Fruit fly (Drosophila melanogaster): ENCODE results near the gene alpha-Est2.

alpha-Est2 gene

DNA sequence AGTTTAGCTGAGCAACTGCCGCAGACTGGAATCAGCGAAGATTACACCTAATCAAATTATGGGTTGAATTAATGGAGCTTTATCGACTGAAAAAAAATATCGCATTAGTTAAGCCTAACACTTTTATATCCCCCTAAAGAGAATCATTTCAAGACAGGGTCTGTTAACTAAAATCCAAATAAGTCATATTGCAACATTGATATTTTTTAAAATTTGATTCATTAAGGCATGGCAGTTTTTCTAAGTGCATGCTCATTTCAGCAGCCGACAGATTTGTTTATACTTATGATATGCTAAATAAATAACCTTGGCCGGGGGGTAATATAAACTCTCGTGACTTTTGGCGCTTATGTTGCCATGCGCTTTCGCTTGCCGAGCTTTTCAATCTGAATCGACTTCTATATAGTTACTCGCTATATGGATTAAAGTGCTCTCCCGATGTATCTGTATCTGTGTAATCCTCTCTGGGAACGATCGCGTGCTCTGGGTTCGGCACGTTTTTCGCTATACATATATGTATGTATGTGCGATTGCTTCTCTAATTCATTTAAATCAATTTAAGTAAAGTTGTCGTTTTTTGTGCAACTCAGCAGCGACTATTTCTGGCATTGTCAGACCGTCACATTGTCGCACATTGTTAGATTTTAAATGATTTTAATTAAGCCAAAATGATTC, 35.2 kb upstream of the alpha-Est2 start (continued):
- peak; percentile 86 for TF ChIP-seq eyg (GFP tag; optimal IDR thresholded peaks at IDR 0.05)
- peak; percentile 88 for TF ChIP-seq ftz-f1 (GFP tag; optimal IDR thresholded peaks at IDR 0.05)
- no peak for TF ChIP-seq Optix (GFP tag; IDR thresholded peaks at IDR 0.05)
- no peak for TF ChIP-seq nerfin-2 (GFP tag; IDR thresholded peaks at IDR 0.05; ENCODE audit: partially characterized antibody)
- peak; percentile 88 for TF ChIP-seq CG11247 (GFP tag; IDR thresholded peaks at IDR 0.05)
- TF ChIP-seq vnd (GFP tag; IDR thresholded peaks at IDR 0.05; ENCODE audit: partially characterized antibody), result no peak
- TF ChIP-seq NC2β (GFP tag; optimal IDR thresholded peaks at IDR 0.05), result peak; percentile 34
- peak; percentile 64; the same call in 1 of the 3 replicates for TF ChIP-seq CG3726 (GFP tag; IDR thresholded peaks at IDR 0.05)
- peak; percentile 65 for TF ChIP-seq CG10274 (GFP tag; optimal IDR thresholded peaks at IDR 0.05)
- peak; percentile 89 for TF ChIP-seq CG7839 (tag; optimal IDR thresholded peaks at IDR 0.05)
- peak; percentile 67 for TF ChIP-seq Camta (GFP tag; optimal IDR thresholded peaks at IDR 0.05)
- TF ChIP-seq CG31365 (tag; optimal IDR thresholded peaks at IDR 0.05), result peak; percentile 40
- peak; percentile 90 for TF ChIP-seq CG7786 (GFP tag; optimal IDR thresholded peaks at IDR 0.05)
- peak; percentile 29 for TF ChIP-seq B-H2 (GFP tag; optimal IDR thresholded peaks at IDR 0.05)
- TF ChIP-seq pzg (GFP tag; optimal IDR thresholded peaks at IDR 0.05), result peak; percentile 14
- TF ChIP-seq grn (GFP tag; optimal IDR thresholded peaks at IDR 0.05), result peak; percentile 23
- TF ChIP-seq CG34422 (GFP tag; IDR thresholded peaks at IDR 0.05), result peak; percentile 67; the same call in 2 of the 3 replicates
- TF ChIP-seq CG2712 (tag; optimal IDR thresholded peaks at IDR 0.05), result peak; percentile 55
- no peak; the same call in 1 of the 2 replicates for TF ChIP-seq Drgx (GFP tag; IDR thresholded peaks at IDR 0.05)
- TF ChIP-seq CG14667 (GFP tag; IDR thresholded peaks at IDR 0.05), result peak; percentile 53; the same call in 1 of the 2 replicates
- peak; percentile 17 for TF ChIP-seq Sox100B (GFP tag; optimal IDR thresholded peaks at IDR 0.05)
- peak; percentile 92 for TF ChIP-seq CG10147 (GFP tag; optimal IDR thresholded peaks at IDR 0.05)
- TF ChIP-seq en (GFP tag; optimal IDR thresholded peaks at IDR 0.05), result peak; percentile 57
- no peak for TF ChIP-seq Gsc (GFP tag; IDR thresholded peaks at IDR 0.05)
- no peak for TF ChIP-seq CG42726 (GFP tag; IDR thresholded peaks at IDR 0.05; ENCODE audit: partially characterized antibody)
- TF ChIP-seq Hr78 (GFP tag; optimal IDR thresholded peaks at IDR 0.05), result no peak
- TF ChIP-seq cas (GFP tag; IDR thresholded peaks at IDR 0.05), result peak; percentile 76
- peak; percentile 59; the same call in 2 of the 3 replicates for TF ChIP-seq zfh1 (GFP tag; IDR thresholded peaks at IDR 0.05)
- peak; percentile 83 for TF ChIP-seq crc (GFP tag; optimal IDR thresholded peaks at IDR 0.05)
- TF ChIP-seq da (GFP tag; optimal IDR thresholded peaks at IDR 0.05), result no peak
- peak; percentile 48; the same call in 1 of the 3 replicates for TF ChIP-seq ci (GFP tag; IDR thresholded peaks at IDR 0.05)
- peak; percentile 34; the same call in 1 of the 2 replicates for TF ChIP-seq CG8765 (GFP tag; IDR thresholded peaks at IDR 0.05)
- no peak for TF ChIP-seq CG14860 (GFP tag; IDR thresholded peaks at IDR 0.05; ENCODE audit: partially characterized antibody)
- peak; percentile 55 for TF ChIP-seq odd (GFP tag; optimal IDR thresholded peaks at IDR 0.05)
- TF ChIP-seq fd64A (GFP tag; optimal IDR thresholded peaks at IDR 0.05), result no peak
- peak; percentile 69 for TF ChIP-seq CG18476 (GFP tag; optimal IDR thresholded peaks at IDR 0.05)
- TF ChIP-seq wek (GFP tag; optimal IDR thresholded peaks at IDR 0.05), result no peak
- peak; percentile 66 for TF ChIP-seq Usf (GFP tag; optimal IDR thresholded peaks at IDR 0.05)
- TF ChIP-seq Stat92E (GFP tag; optimal IDR thresholded peaks at IDR 0.05), result no peak
- TF ChIP-seq Trl (optimal IDR thresholded peaks at IDR 0.05), result peak in 1 of 2 experiments; percentile 47
- TF ChIP-seq Trl (GFP tag; optimal IDR thresholded peaks at IDR 0.05), result peak; percentile 88
- TF ChIP-seq Blimp-1 (GFP tag; optimal IDR thresholded peaks at IDR 0.05), result no peak
- peak; percentile 82; the same call in 2 of the 4 replicates for TF ChIP-seq chinmo (GFP tag; IDR thresholded peaks at IDR 0.05; ENCODE audit: partially characterized antibody)
- peak; percentile 98 for TF ChIP-seq Ets65A (GFP tag)
- TF ChIP-seq salm (tag; optimal IDR thresholded peaks at IDR 0.05), result no peak
- peak; percentile 30 for TF ChIP-seq NC2α (GFP tag; optimal IDR thresholded peaks at IDR 0.05)
- TF ChIP-seq Xbp1 (GFP tag; optimal IDR thresholded peaks at IDR 0.05), result peak; percentile 74
- no peak for TF ChIP-seq CG30431 (GFP tag; optimal IDR thresholded peaks at IDR 0.05)
- no peak for TF ChIP-seq oc (tag; optimal IDR thresholded peaks at IDR 0.05)

All from whole organism, embryonic.